Worm (Caenorhabditis elegans): ENCODE results near the gene Y55F3AM.11.

- TF ChIP-seq nhr-11 (tag; optimal IDR thresholded peaks at IDR 0.05) (no peak), ama-1 (optimal IDR thresholded peaks at IDR 0.05) (no peak), F13H6.1 (tag; optimal IDR thresholded peaks at IDR 0.05) (no peak), lin-13 (GFP tag; optimal IDR thresholded peaks at IDR 0.05) (no peak), snpc-4 (tag; optimal IDR thresholded peaks at IDR 0.05) (no peak), nhr-10 (tag; optimal IDR thresholded peaks at IDR 0.05) (no peak)
Observed at ce11 chrIV:1075484-1075883, 31.3 kb upstream of the Y55F3AM.11 start.
